Fruit fly (Drosophila melanogaster): ENCODE data around the gene beg.
A peak's percentile ranks its signal among the peaks of the same experiment; 100 is the strongest.

beg gene

dm6 chr3L:17033309-17033708 lies 2.2 kb upstream of the beg start (continued):
- TF ChIP-seq ind (GFP tag; optimal IDR thresholded peaks at IDR 0.05) (no peak), grau (tag; optimal IDR thresholded peaks at IDR 0.05) (no peak), CG13775 (GFP tag; optimal IDR thresholded peaks at IDR 0.05) (no peak), ATbp (GFP tag; optimal IDR thresholded peaks at IDR 0.05) (no peak), fd102C (GFP tag; optimal IDR thresholded peaks at IDR 0.05) (no peak), rib (GFP tag; IDR thresholded peaks at IDR 0.05) (no peak), twi (tag; optimal IDR thresholded peaks at IDR 0.05) (no peak), CG7745 (tag; optimal IDR thresholded peaks at IDR 0.05) (no peak), ERR (GFP tag; optimal IDR thresholded peaks at IDR 0.05) (no peak), kay (GFP tag; optimal IDR thresholded peaks at IDR 0.05) (no peak), CG8359 (GFP tag; optimal IDR thresholded peaks at IDR 0.05; ENCODE audit: borderline replicate concordance) (no peak), p53 (GFP tag; optimal IDR thresholded peaks at IDR 0.05) (no peak), CG6254 (GFP tag; optimal IDR thresholded peaks at IDR 0.05) (peak; percentile 67), CG18011 (GFP tag; optimal IDR thresholded peaks at IDR 0.05) (no peak), D (optimal IDR thresholded peaks at IDR 0.05) (no peak), D (GFP tag; optimal IDR thresholded peaks at IDR 0.05) (no peak), Hr39 (optimal IDR thresholded peaks at IDR 0.05) (no peak), seq (GFP tag; IDR thresholded peaks at IDR 0.05) (no peak), CoRest (tag; optimal IDR thresholded peaks at IDR 0.05) (no peak), Asciz (GFP tag; optimal IDR thresholded peaks at IDR 0.05) (peak; percentile 34), sc (optimal IDR thresholded peaks at IDR 0.05) (no peak), sc (GFP tag; optimal IDR thresholded peaks at IDR 0.05) (peak; percentile 33), Lim3 (GFP tag; IDR thresholded peaks at IDR 0.05) (no peak), D19A (tag; optimal IDR thresholded peaks at IDR 0.05) (no peak), HLHmδ (GFP tag; optimal IDR thresholded peaks at IDR 0.05) (peak; percentile 93), CG3281 (GFP tag; optimal IDR thresholded peaks at IDR 0.05) (no peak), ash1 (GFP tag; optimal IDR thresholded peaks at IDR 0.05) (no peak), Bgb (GFP tag; IDR thresholded peaks at IDR 0.05; ENCODE audit: partially characterized antibody) (no peak), CG15696 (tag; optimal IDR thresholded peaks at IDR 0.05) (no peak), nom (GFP tag; optimal IDR thresholded peaks at IDR 0.05) (no peak), peb (GFP tag; IDR thresholded peaks at IDR 0.05) (no peak), oc (tag; optimal IDR thresholded peaks at IDR 0.05) (no peak), CG15479 (GFP tag; optimal IDR thresholded peaks at IDR 0.05) (no peak), CHES-1-like (GFP tag; optimal IDR thresholded peaks at IDR 0.05) (no peak), dmrt99B (tag; optimal IDR thresholded peaks at IDR 0.05) (no peak), Vsx1 (GFP tag; optimal IDR thresholded peaks at IDR 0.05) (no peak), CG33557 (GFP tag; optimal IDR thresholded peaks at IDR 0.05) (peak; percentile 86), CG6854 (GFP tag; optimal IDR thresholded peaks at IDR 0.05) (no peak), CG9876 (GFP tag; optimal IDR thresholded peaks at IDR 0.05) (no peak), trem (tag; optimal IDR thresholded peaks at IDR 0.05) (peak; percentile 25), CG9609 (GFP tag; optimal IDR thresholded peaks at IDR 0.05) (no peak), Taf1 (GFP tag; IDR thresholded peaks at IDR 0.05) (no peak), bsh (GFP tag; optimal IDR thresholded peaks at IDR 0.05) (peak in 1 of 2 experiments; percentile 69), sqz (GFP tag; optimal IDR thresholded peaks at IDR 0.05) (peak; percentile 17), amos (GFP tag; IDR thresholded peaks at IDR 0.05; ENCODE audit: partially characterized antibody) (no peak), shn (GFP tag; optimal IDR thresholded peaks at IDR 0.05) (no peak), gcm2 (GFP tag; optimal IDR thresholded peaks at IDR 0.05) (no peak), CG14710 (tag; optimal IDR thresholded peaks at IDR 0.05) (peak; percentile 51), Dfd (GFP tag; optimal IDR thresholded peaks at IDR 0.05) (no peak), z (GFP tag; IDR thresholded peaks at IDR 0.05) (no peak), E2f2 (GFP tag; IDR thresholded peaks at IDR 0.05) (no peak), tin (GFP tag; optimal IDR thresholded peaks at IDR 0.05) (no peak)

Measured in whole organism, embryonic.